Worm (Caenorhabditis elegans): ENCODE measurements around the gene gtap-2.

gtap-2 gene

ce11 chrIII:9765465-9765900, 42.9 kb upstream of the gtap-2 start (continued):
- peak; percentile 75 for TF ChIP-seq nhr-12 (tag; optimal IDR thresholded peaks at IDR 0.05)

- TF ChIP-seq unc-62 (GFP tag; optimal IDR thresholded peaks at IDR 0.05), result peak; percentile 21
- no peak for TF ChIP-seq ceh-43 (GFP tag; optimal IDR thresholded peaks at IDR 0.05)
- peak; percentile 42 for TF ChIP-seq ceh-39 (tag; optimal IDR thresholded peaks at IDR 0.05)
- TF ChIP-seq drap-1 (GFP tag; optimal IDR thresholded peaks at IDR 0.05), result no peak
- TF ChIP-seq ces-1 (GFP tag; optimal IDR thresholded peaks at IDR 0.05), result peak; percentile 76
- peak; percentile 69 for TF ChIP-seq lsy-2 (tag; optimal IDR thresholded peaks at IDR 0.05)
- TF ChIP-seq nhr-76 (tag; optimal IDR thresholded peaks at IDR 0.05), result no peak
- TF ChIP-seq blmp-1 (tag; optimal IDR thresholded peaks at IDR 0.05), result no peak
Measured at ce11 chrIII:9766175-9766574, 42.2 kb upstream of the gtap-2 start, which contains the start of gene cbp-1. Gene cbp-1 (plus strand): TSS chrIII:9766509.

ce11 chrIII:9767095-9767494, 41.2 kb upstream of the gtap-2 start:
- TF ChIP-seq pha-4 (tag; optimal IDR thresholded peaks at IDR 0.05) (no peak), cnd-1 (tag; optimal IDR thresholded peaks at IDR 0.05) (no peak), unc-120 (tag; optimal IDR thresholded peaks at IDR 0.05; ENCODE audit: poor library complexity, severe bottlenecking) (no peak), nhr-2 (tag; optimal IDR thresholded peaks at IDR 0.05) (no peak), unc-62 (GFP tag; optimal IDR thresholded peaks at IDR 0.05) (no peak), nhr-28 (tag; optimal IDR thresholded peaks at IDR 0.05) (no peak), elt-1 (tag; optimal IDR thresholded peaks at IDR 0.05; ENCODE audit: borderline replicate concordance, insufficient read depth) (no peak), bed-3 (GFP tag; optimal IDR thresholded peaks at IDR 0.05) (no peak), ceh-83 (GFP tag; optimal IDR thresholded peaks at IDR 0.05) (no peak)

DNA sequence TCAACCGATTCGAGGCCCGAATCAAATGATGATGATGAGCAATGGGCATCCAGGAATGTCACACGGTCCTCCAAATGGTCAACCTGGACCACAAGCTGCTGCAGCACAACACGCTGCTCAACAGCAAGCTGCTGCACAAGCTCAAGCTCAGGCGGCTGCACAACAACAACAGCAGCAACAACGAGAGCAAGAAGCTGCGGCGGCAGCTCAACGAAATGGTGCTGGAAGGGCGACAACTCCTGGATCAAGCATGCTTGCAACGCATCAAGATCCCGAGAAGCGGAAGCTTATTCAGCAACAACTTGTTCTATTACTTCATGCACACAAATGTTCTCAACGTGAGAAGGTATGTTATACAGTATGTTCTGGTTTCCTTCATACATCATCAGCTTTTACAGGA, 40.3 kb upstream of the gtap-2 start:
- TF ChIP-seq tbx-8 (GFP tag; optimal IDR thresholded peaks at IDR 0.05) (no peak), lin-32 (GFP tag; optimal IDR thresholded peaks at IDR 0.05) (peak; percentile 24)

DNA sequence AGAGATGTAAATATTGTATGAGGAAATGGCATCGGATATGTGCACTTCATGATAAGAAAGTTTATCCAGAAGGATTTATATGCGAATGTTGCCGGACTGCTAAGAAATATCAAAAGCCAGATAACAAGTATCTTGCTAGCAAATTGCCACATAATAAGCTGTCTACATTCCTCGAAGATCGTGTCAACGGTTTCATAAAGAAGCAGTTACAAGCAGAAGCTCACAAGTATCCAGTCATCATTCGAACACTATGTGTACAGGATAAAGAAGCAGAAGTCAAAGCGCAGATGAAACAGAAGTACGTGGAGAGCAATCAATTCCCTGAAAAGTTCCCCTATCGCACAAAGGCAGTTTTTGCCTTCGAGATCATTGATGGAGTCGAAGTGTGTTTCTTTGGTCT, 37.8 kb upstream of the gtap-2 start:
- TF ChIP-seq nhr-237 (tag; optimal IDR thresholded peaks at IDR 0.05), result no peak
- TF ChIP-seq ztf-11 (tag; optimal IDR thresholded peaks at IDR 0.05), result no peak
- no peak for TF ChIP-seq sptf-1 (tag; optimal IDR thresholded peaks at IDR 0.05)

- TF ChIP-seq nhr-76 (tag; optimal IDR thresholded peaks at IDR 0.05), result no peak
- no peak for TF ChIP-seq unc-120 (tag; optimal IDR thresholded peaks at IDR 0.05; ENCODE audit: poor library complexity, severe bottlenecking)
- TF ChIP-seq flh-1 (GFP tag; optimal IDR thresholded peaks at IDR 0.05), result no peak
- TF ChIP-seq ztf-11 (tag; optimal IDR thresholded peaks at IDR 0.05), result no peak
- TF ChIP-seq nhr-28 (tag; optimal IDR thresholded peaks at IDR 0.05), result no peak
Measured at ce11 chrIII:9772394-9772793, 36.0 kb upstream of the gtap-2 start.

DNA sequence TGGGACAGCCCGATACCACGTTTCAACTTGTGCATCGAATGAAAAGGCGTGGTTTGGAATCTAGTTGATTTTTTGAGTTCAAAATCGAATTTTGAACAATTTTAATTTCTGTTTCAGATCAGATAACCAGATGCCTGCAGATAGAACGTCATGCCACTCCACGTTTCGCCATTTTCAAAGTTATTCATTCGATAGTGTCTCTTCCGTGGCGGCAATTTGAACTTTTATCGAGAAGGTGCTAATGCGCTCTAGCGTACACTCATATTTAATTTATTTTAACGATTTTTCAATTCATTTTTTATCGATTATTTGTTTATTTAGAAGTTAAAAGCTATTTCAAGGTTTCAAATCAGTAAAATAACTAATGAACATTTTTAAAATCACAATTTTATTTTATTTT, 32.4 kb upstream of the gtap-2 start:
- TF ChIP-seq zip-8 (tag; optimal IDR thresholded peaks at IDR 0.05) (no peak), blmp-1 (tag; optimal IDR thresholded peaks at IDR 0.05) (no peak), cnd-1 (tag; optimal IDR thresholded peaks at IDR 0.05) (no peak), elt-3 (tag; optimal IDR thresholded peaks at IDR 0.05) (no peak), nhr-237 (tag; optimal IDR thresholded peaks at IDR 0.05) (no peak), unc-120 (tag; optimal IDR thresholded peaks at IDR 0.05; ENCODE audit: poor library complexity, severe bottlenecking) (no peak), snpc-4 (tag; optimal IDR thresholded peaks at IDR 0.05) (no peak), lin-13 (tag; optimal IDR thresholded peaks at IDR 0.05) (no peak), mls-2 (tag; optimal IDR thresholded peaks at IDR 0.05) (no peak), mep-1 (tag; optimal IDR thresholded peaks at IDR 0.05) (no peak), nhr-28 (tag; optimal IDR thresholded peaks at IDR 0.05) (no peak), hlh-1 (tag; optimal IDR thresholded peaks at IDR 0.05) (no peak), ztf-11 (tag; optimal IDR thresholded peaks at IDR 0.05) (no peak), bed-3 (GFP tag; optimal IDR thresholded peaks at IDR 0.05) (no peak), unc-62 (GFP tag; optimal IDR thresholded peaks at IDR 0.05) (no peak), ceh-43 (GFP tag; optimal IDR thresholded peaks at IDR 0.05) (no peak), mab-5 (tag; optimal IDR thresholded peaks at IDR 0.05) (no peak), lsy-2 (tag; optimal IDR thresholded peaks at IDR 0.05) (no peak), sptf-1 (tag; optimal IDR thresholded peaks at IDR 0.05) (no peak), flh-1 (GFP tag; optimal IDR thresholded peaks at IDR 0.05) (no peak)

Data from whole organism, mixed stage, embryonic.